Fruit fly (Drosophila melanogaster) S2 (cell line): ENCODE data around the gene Sirt6.

ENCODE experiments used
- CG8478 ChIP-seq: fragments of >200 bp; optimal IDR thresholded peaks from 2 replicates; lab custom pipeline; 2018
- CTCF ChIP-seq, 2 experiments: fragments of >200 bp; optimal IDR thresholded peaks; 2 replicates each; lab custom pipeline; 2018

DNA sequence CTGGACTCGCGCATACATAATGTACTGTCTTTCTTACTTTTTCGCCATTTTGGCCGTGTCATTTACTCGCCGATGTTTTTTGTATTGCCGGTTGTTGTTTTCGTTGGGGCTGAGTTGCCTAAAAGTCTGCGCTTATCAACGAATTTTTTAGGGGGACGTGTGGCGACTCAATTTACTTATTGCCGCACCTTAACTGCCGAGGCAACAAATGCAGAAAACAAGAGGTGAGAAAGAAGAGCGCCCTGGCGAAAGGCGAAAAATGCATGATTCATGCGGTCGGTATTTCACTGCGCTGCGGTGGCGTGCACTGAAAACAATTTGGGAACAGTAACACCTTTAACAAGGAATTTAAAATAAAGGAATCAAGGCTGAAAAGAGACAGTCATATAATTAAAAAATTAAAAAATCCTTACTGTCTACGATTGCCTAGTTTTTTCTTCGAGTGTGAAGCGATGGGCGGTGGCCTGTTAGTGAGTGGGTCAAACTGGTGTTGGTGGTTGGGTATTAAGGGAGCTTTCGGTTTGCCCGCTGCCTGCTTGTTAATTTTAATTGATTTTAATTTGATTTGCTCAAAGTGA is 7.3 kb upstream of the Sirt6 start:
- TF ChIP-seq CG8478 (lab: Kevin White, UChicago) (no peak), CTCF (optimal IDR thresholded peaks at IDR 0.05; lab: Kevin White, UChicago) (no peak)
